Worm (Caenorhabditis elegans) whole organism, dauer: Measurements from ENCODE around the gene F36A4.4.

Experiments
- unc-62 ChIP-seq: sonication (generic microtip); optimal IDR thresholded peaks from 2 replicates; lab custom pipeline; 2017; ENCODE audit warnings: missing biosample characterization, missing genetic modification reagents, missing genetic modification characterization

The F36A4.4 gene

ce11 chrIV:4306317-4306716 lies 38.9 kb downstream of the F36A4.4 start:
- TF ChIP-seq unc-62 (GFP tag; lab: Kevin White, UChicago): no peak

ce11 chrIV:4307227-4307946 lies 40.0 kb downstream of the F36A4.4 start, which contains the start of gene set-9:
Gene set-9 (plus strand): TSS chrIV:4307896.
- TF ChIP-seq unc-62 (GFP tag; lab: Kevin White, UChicago): no peak

ce11 chrIV:4316813-4317408 lies 49.5 kb downstream of the F36A4.4 start, which contains the start of gene Y24D9B.1:
Gene Y24D9B.1 (plus strand): TSS chrIV:4317358.
- TF ChIP-seq unc-62 (GFP tag; lab: Kevin White, UChicago): no peak

- no peak for TF ChIP-seq unc-62 (GFP tag; lab: Kevin White, UChicago)
Observed at ce11 chrIV:4317638-4318037, 50.2 kb downstream of the F36A4.4 start.
